Fruit fly (Drosophila melanogaster): ENCODE results near the gene X11L.

The X11L gene

DNA sequence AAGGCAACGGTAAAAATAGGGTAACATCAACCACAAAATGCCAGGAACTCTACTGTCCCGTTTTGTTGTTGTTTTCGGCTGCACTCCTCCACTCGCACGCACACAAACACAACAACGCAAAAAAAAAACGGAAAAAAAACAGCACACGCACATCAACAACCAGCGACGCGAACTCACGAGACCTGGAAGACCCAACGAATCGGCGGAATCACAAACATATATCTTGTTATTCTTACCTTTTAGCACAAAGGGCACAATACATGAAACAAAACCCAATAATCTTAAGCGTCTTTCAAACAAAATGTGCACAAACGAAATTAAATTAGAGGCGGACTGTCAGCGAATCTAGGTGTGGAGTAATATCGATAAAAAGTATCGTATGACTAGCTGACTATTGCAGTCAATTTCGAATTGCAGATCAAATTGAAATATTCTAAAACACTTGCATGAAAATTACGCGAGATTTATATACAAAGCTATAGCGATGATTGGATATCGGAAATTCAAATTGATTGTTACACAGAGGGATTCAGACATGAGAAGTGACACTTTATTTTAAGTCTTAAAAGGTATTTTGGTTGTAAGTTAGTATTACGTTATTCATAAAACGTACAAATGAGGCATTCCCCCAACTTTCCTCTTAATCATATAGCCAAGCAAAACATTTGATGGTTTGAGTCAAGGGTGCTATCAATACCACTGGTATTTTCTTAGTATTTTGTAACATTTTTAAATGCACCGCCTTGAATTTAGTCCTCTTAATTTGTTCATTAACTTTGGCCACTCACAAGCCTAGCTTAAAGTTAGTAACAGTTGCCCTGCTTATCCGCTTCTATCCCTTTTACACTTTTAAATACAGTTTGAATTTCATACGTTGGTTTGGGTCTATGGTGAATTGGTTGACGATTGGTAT, 20.3 kb upstream of the X11L start, which contains the start of gene Ankle2 (continued):
- TF ChIP-seq sqz (GFP tag; optimal IDR thresholded peaks at IDR 0.05) (peak; percentile 93), dati (GFP tag; IDR thresholded peaks at IDR 0.05) (no peak), Dref (GFP tag; IDR thresholded peaks at IDR 0.05) (peak; percentile 60), CG6791 (GFP tag; IDR thresholded peaks at IDR 0.05; ENCODE audit: partially characterized antibody) (peak; percentile 61), CG6683 (GFP tag; optimal IDR thresholded peaks at IDR 0.05) (no peak), org-1 (GFP tag; optimal IDR thresholded peaks at IDR 0.05) (no peak), CG31365 (tag; optimal IDR thresholded peaks at IDR 0.05) (no peak)

DNA sequence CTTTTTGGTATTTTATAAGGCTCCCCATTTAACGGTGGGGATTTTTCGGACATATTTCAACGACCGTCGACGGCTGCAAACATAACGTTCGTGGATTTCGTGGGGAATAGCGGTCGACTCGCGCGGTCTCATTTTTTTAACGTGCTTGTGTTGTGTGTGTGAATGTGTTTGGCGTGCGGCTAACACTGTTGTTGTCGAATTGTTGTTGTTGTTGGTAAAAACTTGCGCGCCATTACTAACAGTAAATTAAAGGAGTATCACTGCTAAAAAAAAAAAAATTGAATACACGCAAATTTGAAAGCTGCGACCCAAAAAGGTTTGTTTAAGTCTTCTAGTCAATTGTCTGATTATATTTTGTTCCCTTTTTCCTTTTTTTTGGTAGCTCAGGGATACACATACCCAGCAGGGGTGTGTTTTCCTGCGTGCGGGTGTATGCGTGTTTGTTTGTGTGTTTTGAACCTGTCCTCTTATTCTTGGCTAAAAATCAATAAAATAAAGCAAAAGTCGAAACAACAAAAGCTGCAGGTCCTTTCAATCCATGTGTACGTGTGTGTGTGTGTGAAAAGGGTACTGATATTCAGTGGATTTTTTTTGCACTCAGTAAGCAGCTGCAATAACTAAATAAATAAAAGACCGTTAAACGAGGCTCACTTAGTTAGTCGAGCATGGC, 19.5 kb upstream of the X11L start, which contains the start of gene CG12991:
CG12991 (plus strand) TSS at position 80 of the 670 bp plus-strand sequence.
- TF ChIP-seq jigr1 (GFP tag; IDR thresholded peaks at IDR 0.05) = no peak
- TF ChIP-seq CG15011 (GFP tag; optimal IDR thresholded peaks at IDR 0.05) = no peak
- peak; percentile 52 for TF ChIP-seq Fer1 (GFP tag; optimal IDR thresholded peaks at IDR 0.05)
- TF ChIP-seq CG34422 (GFP tag; IDR thresholded peaks at IDR 0.05) = peak; percentile 29; the same call in 1 of the 3 replicates
- peak; percentile 27 for TF ChIP-seq lilli (GFP tag; optimal IDR thresholded peaks at IDR 0.05)
- TF ChIP-seq CG11695 (GFP tag; IDR thresholded peaks at IDR 0.05) = peak; percentile 81
- TF ChIP-seq HmgZ (tag; optimal IDR thresholded peaks at IDR 0.05) = peak; percentile 21
- no peak for TF ChIP-seq CG3847 (GFP tag; IDR thresholded peaks at IDR 0.05)
- no peak for TF ChIP-seq insv (GFP tag; optimal IDR thresholded peaks at IDR 0.05)
- TF ChIP-seq CG31224 (GFP tag; IDR thresholded peaks at IDR 0.05) = no peak
- TF ChIP-seq mam (GFP tag; optimal IDR thresholded peaks at IDR 0.05) = peak; percentile 16
- TF ChIP-seq CG42726 (GFP tag; IDR thresholded peaks at IDR 0.05; ENCODE audit: partially characterized antibody) = 0 out of 2 replicates have a peak, but pooled peaks have one; percentile 31
- peak; percentile 51 for TF ChIP-seq cg (GFP tag; optimal IDR thresholded peaks at IDR 0.05)
- TF ChIP-seq CG10209 (GFP tag; optimal IDR thresholded peaks at IDR 0.05) = no peak
- no peak for TF ChIP-seq CG1529 (GFP tag; optimal IDR thresholded peaks at IDR 0.05)
- peak; percentile 31 for TF ChIP-seq pita (GFP tag; optimal IDR thresholded peaks at IDR 0.05)
- peak; percentile 20; the same call in 1 of the 2 replicates for TF ChIP-seq HLH3B (GFP tag; IDR thresholded peaks at IDR 0.05)
- TF ChIP-seq row (GFP tag; IDR thresholded peaks at IDR 0.05) = peak; percentile 34; the same call in 1 of the 3 replicates
- TF ChIP-seq CG18599 (GFP tag; optimal IDR thresholded peaks at IDR 0.05) = peak; percentile 47
- TF ChIP-seq unc-4 (GFP tag; IDR thresholded peaks at IDR 0.05; ENCODE audit: partially characterized antibody) = no peak
- no peak for TF ChIP-seq pzg (GFP tag; optimal IDR thresholded peaks at IDR 0.05)
- no peak for TF ChIP-seq Antp (GFP tag; optimal IDR thresholded peaks at IDR 0.05)
- no peak for TF ChIP-seq ap (GFP tag; IDR thresholded peaks at IDR 0.05)
- TF ChIP-seq CG8089 (GFP tag; optimal IDR thresholded peaks at IDR 0.05) = no peak
- no peak for TF ChIP-seq CG34224 (GFP tag; IDR thresholded peaks at IDR 0.05; ENCODE audit: partially characterized antibody)
- TF ChIP-seq bcd (GFP tag; optimal IDR thresholded peaks at IDR 0.05) = no peak
- peak in 1 of 2 experiments; percentile 29 for TF ChIP-seq Hr51 (GFP tag; optimal IDR thresholded peaks at IDR 0.05)
- peak; percentile 37 for TF ChIP-seq lab (GFP tag; optimal IDR thresholded peaks at IDR 0.05)
- no peak for TF ChIP-seq Sox102F (GFP tag; optimal IDR thresholded peaks at IDR 0.05)
- TF ChIP-seq Hmr (GFP tag; optimal IDR thresholded peaks at IDR 0.05) = peak; percentile 7
- peak; percentile 15 for TF ChIP-seq scrt (GFP tag; optimal IDR thresholded peaks at IDR 0.05)
- TF ChIP-seq CG6254 (GFP tag; optimal IDR thresholded peaks at IDR 0.05) = no peak
- TF ChIP-seq Gsc (GFP tag; IDR thresholded peaks at IDR 0.05) = no peak
- no peak for TF ChIP-seq CG30431 (GFP tag; optimal IDR thresholded peaks at IDR 0.05)
- TF ChIP-seq CG2120 (GFP tag; optimal IDR thresholded peaks at IDR 0.05) = peak; percentile 24
- TF ChIP-seq E2f1 (GFP tag; IDR thresholded peaks at IDR 0.05) = peak; percentile 29; the same call in 1 of the 2 replicates
- no peak for TF ChIP-seq gro (GFP tag; optimal IDR thresholded peaks at IDR 0.05)
- peak; percentile 7 for TF ChIP-seq ind (GFP tag; optimal IDR thresholded peaks at IDR 0.05)
- TF ChIP-seq trh (GFP tag; optimal IDR thresholded peaks at IDR 0.05) = no peak

Data from whole organism, embryonic.